Fruit fly (Drosophila melanogaster): ENCODE measurements around the gene NijB.

The NijB gene

dm6 chr3L:18891986-18892385 lies at the start of gene NijB:
TSS of gene NijB (plus strand) at chr3L:18892383.
- TF ChIP-seq cnc (optimal IDR thresholded peaks at IDR 0.05) = no peak
- no peak for TF ChIP-seq Crg-1 (GFP tag; optimal IDR thresholded peaks at IDR 0.05)
- no peak for TF ChIP-seq CG1620 (GFP tag; optimal IDR thresholded peaks at IDR 0.05)
- TF ChIP-seq CG11617 (GFP tag; optimal IDR thresholded peaks at IDR 0.05) = no peak
- TF ChIP-seq pad (GFP tag; optimal IDR thresholded peaks at IDR 0.05) = no peak
- TF ChIP-seq bab1 (GFP tag; optimal IDR thresholded peaks at IDR 0.05) = no peak
- TF ChIP-seq ovo (GFP tag; optimal IDR thresholded peaks at IDR 0.05) = no peak

dm6 chr3L:18845833-18846232 lies 46.4 kb upstream of the NijB start:
- TF ChIP-seq pad (GFP tag; optimal IDR thresholded peaks at IDR 0.05) (no peak), Crg-1 (GFP tag; optimal IDR thresholded peaks at IDR 0.05) (no peak)

- TF ChIP-seq CG7045 (GFP tag; optimal IDR thresholded peaks at IDR 0.05) (no peak), kay (GFP tag; ENCODE audit: borderline replicate concordance) (no peak), Clk (GFP tag; optimal IDR thresholded peaks at IDR 0.05) (no peak), cnc (optimal IDR thresholded peaks at IDR 0.05) (no peak), CG33017 (tag; optimal IDR thresholded peaks at IDR 0.05) (no peak), tj (GFP tag; optimal IDR thresholded peaks at IDR 0.05) (no peak), CG12768 (GFP tag; optimal IDR thresholded peaks at IDR 0.05) (no peak), CG7101 (tag; optimal IDR thresholded peaks at IDR 0.05) (no peak), pad (GFP tag; optimal IDR thresholded peaks at IDR 0.05) (no peak), toe (GFP tag; optimal IDR thresholded peaks at IDR 0.05) (no peak), CG1620 (GFP tag; optimal IDR thresholded peaks at IDR 0.05) (no peak), CG14711 (tag; optimal IDR thresholded peaks at IDR 0.05) (no peak), Hr96 (GFP tag; optimal IDR thresholded peaks at IDR 0.05) (no peak), bab1 (GFP tag; optimal IDR thresholded peaks at IDR 0.05) (no peak), CG11617 (GFP tag; optimal IDR thresholded peaks at IDR 0.05) (no peak)
Measured at dm6 chr3L:18846233-18846271, 46.1 kb upstream of the NijB start, which contains the start of gene Indy. TSS of gene Indy (minus strand) at chr3L:18846267.

DNA sequence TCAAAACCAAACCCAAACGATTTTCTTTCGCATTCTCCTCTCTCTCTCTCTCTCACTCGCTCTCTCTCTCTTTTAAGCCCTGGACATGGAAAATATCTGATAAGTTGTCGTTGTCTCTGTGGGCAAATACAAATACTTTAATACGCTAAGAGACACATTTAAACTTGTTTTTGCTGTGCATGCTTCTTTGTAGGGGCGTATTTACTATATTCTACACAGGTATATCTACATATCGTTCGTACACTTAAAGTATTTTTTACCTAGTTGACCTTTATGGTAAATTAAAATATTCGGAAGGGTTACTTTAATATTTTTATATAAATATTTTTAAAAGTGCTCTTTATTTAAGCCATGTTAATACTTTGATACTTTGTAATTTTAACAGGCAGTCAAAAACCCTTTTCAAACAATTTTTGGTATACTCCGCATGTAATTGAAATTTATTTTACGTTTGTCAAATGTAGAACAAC lies 45.9 kb upstream of the NijB start:
- TF ChIP-seq pad (GFP tag; optimal IDR thresholded peaks at IDR 0.05) = peak; percentile 91
- no peak for TF ChIP-seq Crg-1 (GFP tag; optimal IDR thresholded peaks at IDR 0.05)
- no peak for TF ChIP-seq CG12768 (GFP tag; optimal IDR thresholded peaks at IDR 0.05)
- peak; percentile 58 for TF ChIP-seq tj (GFP tag; optimal IDR thresholded peaks at IDR 0.05)
- no peak for TF ChIP-seq Mnt (GFP tag; optimal IDR thresholded peaks at IDR 0.05)

dm6 chr3L:18848436-18848835 lies 43.7 kb upstream of the NijB start:
- no peak for TF ChIP-seq cic (GFP tag; optimal IDR thresholded peaks at IDR 0.05)
- TF ChIP-seq cnc (optimal IDR thresholded peaks at IDR 0.05) = no peak
- no peak for TF ChIP-seq CG14711 (tag; optimal IDR thresholded peaks at IDR 0.05)
- TF ChIP-seq Crg-1 (GFP tag; optimal IDR thresholded peaks at IDR 0.05) = no peak
- TF ChIP-seq ovo (GFP tag; optimal IDR thresholded peaks at IDR 0.05) = no peak
- TF ChIP-seq Hr96 (GFP tag; optimal IDR thresholded peaks at IDR 0.05) = no peak
- TF ChIP-seq Mnt (GFP tag; optimal IDR thresholded peaks at IDR 0.05) = no peak
- peak; percentile 18 for TF ChIP-seq toe (GFP tag; optimal IDR thresholded peaks at IDR 0.05)
- no peak for TF ChIP-seq CG7045 (GFP tag; optimal IDR thresholded peaks at IDR 0.05)
- TF ChIP-seq CG7101 (tag; optimal IDR thresholded peaks at IDR 0.05) = peak; percentile 16
- TF ChIP-seq CG1620 (GFP tag; optimal IDR thresholded peaks at IDR 0.05) = peak; percentile 30
- TF ChIP-seq kay (GFP tag; ENCODE audit: borderline replicate concordance) = no peak
- peak; percentile 90 for TF ChIP-seq bab1 (GFP tag; optimal IDR thresholded peaks at IDR 0.05)
- TF ChIP-seq CG33017 (tag; optimal IDR thresholded peaks at IDR 0.05) = no peak
- TF ChIP-seq Clk (GFP tag; optimal IDR thresholded peaks at IDR 0.05) = no peak
- TF ChIP-seq pad (GFP tag; optimal IDR thresholded peaks at IDR 0.05) = peak; percentile 14
- TF ChIP-seq CG11617 (GFP tag; optimal IDR thresholded peaks at IDR 0.05) = no peak
- TF ChIP-seq CG12768 (GFP tag; optimal IDR thresholded peaks at IDR 0.05) = no peak
- TF ChIP-seq CG5204 (GFP tag; optimal IDR thresholded peaks at IDR 0.05) = peak; percentile 18
- no peak for TF ChIP-seq tj (GFP tag; optimal IDR thresholded peaks at IDR 0.05)

DNA sequence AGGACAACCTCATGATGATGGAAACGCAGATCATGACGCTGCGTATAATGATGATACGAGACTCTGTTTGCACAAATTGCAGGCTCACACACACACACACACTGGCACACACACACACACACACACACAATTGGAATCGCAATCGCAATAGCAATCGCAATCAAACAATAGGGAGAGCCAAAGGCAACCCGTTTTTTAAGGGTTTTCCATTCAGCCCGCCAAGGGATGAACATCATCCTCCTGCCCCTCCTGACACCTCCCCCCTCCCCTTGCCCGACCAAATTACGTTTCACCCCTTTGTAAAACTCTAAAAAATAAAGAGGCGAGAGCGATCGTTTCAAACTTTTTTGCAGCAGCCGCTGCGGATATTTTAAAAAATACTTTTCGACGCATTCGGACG lies 40.0 kb upstream of the NijB start:
- no peak for TF ChIP-seq toe (GFP tag; optimal IDR thresholded peaks at IDR 0.05)
- no peak for TF ChIP-seq pad (GFP tag; optimal IDR thresholded peaks at IDR 0.05)
- TF ChIP-seq Clk (GFP tag; optimal IDR thresholded peaks at IDR 0.05) = no peak
- no peak for TF ChIP-seq CG5204 (GFP tag; optimal IDR thresholded peaks at IDR 0.05)
- TF ChIP-seq CG1620 (GFP tag; optimal IDR thresholded peaks at IDR 0.05) = no peak
- TF ChIP-seq kay (GFP tag; ENCODE audit: borderline replicate concordance) = no peak
- TF ChIP-seq ovo (GFP tag; optimal IDR thresholded peaks at IDR 0.05) = no peak
- TF ChIP-seq CG7101 (tag; optimal IDR thresholded peaks at IDR 0.05) = no peak
- no peak for TF ChIP-seq cnc (optimal IDR thresholded peaks at IDR 0.05)
- no peak for TF ChIP-seq cic (GFP tag; optimal IDR thresholded peaks at IDR 0.05)
- TF ChIP-seq CG12768 (GFP tag; optimal IDR thresholded peaks at IDR 0.05) = no peak
- no peak for TF ChIP-seq CG11617 (GFP tag; optimal IDR thresholded peaks at IDR 0.05)
- no peak for TF ChIP-seq Mnt (GFP tag; optimal IDR thresholded peaks at IDR 0.05)
- TF ChIP-seq CG14711 (tag; optimal IDR thresholded peaks at IDR 0.05) = no peak
- TF ChIP-seq tj (GFP tag; optimal IDR thresholded peaks at IDR 0.05) = no peak
- no peak for TF ChIP-seq Hr96 (GFP tag; optimal IDR thresholded peaks at IDR 0.05)
- TF ChIP-seq Crg-1 (GFP tag; optimal IDR thresholded peaks at IDR 0.05) = no peak
- no peak for TF ChIP-seq bab1 (GFP tag; optimal IDR thresholded peaks at IDR 0.05)
- TF ChIP-seq CG33017 (tag; optimal IDR thresholded peaks at IDR 0.05) = no peak

dm6 chr3L:18853439-18853838 lies 38.7 kb upstream of the NijB start:
- no peak for TF ChIP-seq bab1 (GFP tag; optimal IDR thresholded peaks at IDR 0.05)
- TF ChIP-seq CG7045 (GFP tag; optimal IDR thresholded peaks at IDR 0.05) = no peak

DNA sequence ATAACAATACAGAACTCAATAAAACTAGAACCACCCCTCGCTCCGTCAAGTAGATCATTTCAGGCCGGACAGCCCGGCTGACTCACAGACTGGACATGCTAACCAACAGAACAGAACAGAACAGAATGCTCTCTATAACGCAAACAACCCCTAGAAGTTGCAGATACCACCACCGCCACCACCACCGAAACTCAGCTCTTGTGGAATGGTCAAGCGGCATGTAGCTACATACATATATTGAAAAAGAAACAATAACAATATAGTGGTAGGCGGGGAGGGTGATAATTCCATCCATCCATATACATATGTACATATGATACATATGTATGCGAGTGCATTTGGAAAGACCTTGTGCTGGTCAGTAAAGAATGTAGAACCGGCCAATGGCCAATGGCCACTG lies 37.8 kb upstream of the NijB start:
- TF ChIP-seq CG11617 (GFP tag; optimal IDR thresholded peaks at IDR 0.05) (no peak), bab1 (GFP tag; optimal IDR thresholded peaks at IDR 0.05) (no peak), CG33017 (tag; optimal IDR thresholded peaks at IDR 0.05) (no peak)

Measured in whole organism, adult.